Worm (Caenorhabditis elegans) whole organism, L3 larva: Measurements from ENCODE around the gene Y41G9A.5.

Source experiments
- R02D3.7 ChIP-seq: fragments of 150-350 bp; optimal IDR thresholded peaks from 2 replicates; lab custom pipeline; 2014; ENCODE audit warnings: missing biosample characterization, missing genetic modification characterization
- ZK546.5 ChIP-seq: sonication (generic microtip); optimal IDR thresholded peaks from 2 replicates; lab custom pipeline; 2017; ENCODE audit warnings: missing biosample characterization, missing genetic modification characterization
- ama-1 ChIP-seq: fragments of 150-350 bp; optimal IDR thresholded peaks from 2 replicates; lab custom pipeline; 2018
- ceh-16 ChIP-seq: sonication (generic microtip); optimal IDR thresholded peaks from 2 replicates; lab custom pipeline; 2017; ENCODE audit warnings: missing biosample characterization, missing genetic modification characterization
- ceh-9 ChIP-seq: sonication (generic microtip); optimal IDR thresholded peaks from 2 replicates; lab custom pipeline; 2018; ENCODE audit warnings: missing biosample characterization, missing genetic modification characterization
- egl-27 ChIP-seq: sonication (generic microtip); optimal IDR thresholded peaks from 4 replicates; lab custom pipeline; 2017; ENCODE audit warnings: missing biosample characterization, missing genetic modification reagents, missing genetic modification characterization
- egl-5 ChIP-seq: fragments of 150-350 bp; optimal IDR thresholded peaks from 2 replicates; lab custom pipeline; 2017; ENCODE audit warnings: missing biosample characterization, missing genetic modification reagents, missing genetic modification characterization, inconsistent platforms
- elt-1 ChIP-seq: fragments of 150-350 bp; optimal IDR thresholded peaks from 2 replicates; lab custom pipeline; 2014; ENCODE audit warnings: missing biosample characterization, missing genetic modification characterization
- elt-2 ChIP-seq: sonication (generic microtip); optimal IDR thresholded peaks from 2 replicates; lab custom pipeline; 2016; ENCODE audit warnings: missing genetic modification reagents, mild to moderate bottlenecking, missing genetic modification characterization, missing compliant biosample characterization
- eor-1 ChIP-seq, 2 experiments: fragments of 150-350 bp; optimal IDR thresholded peaks; 2 replicates each; lab custom pipeline; 2014 to 2018; ENCODE audit warnings: missing biosample characterization in 2 of 2, missing genetic modification characterization in 2 of 2
- fkh-10 ChIP-seq: sonication (generic microtip); optimal IDR thresholded peaks from 2 replicates; lab custom pipeline; 2017; ENCODE audit warnings: missing biosample characterization, missing genetic modification reagents, missing genetic modification characterization
- fkh-2 ChIP-seq: fragments of 150-350 bp; optimal IDR thresholded peaks from 2 replicates; lab custom pipeline; 2014; ENCODE audit warnings: missing biosample characterization, missing genetic modification reagents, missing genetic modification characterization
- hmg-11 ChIP-seq: sonication (generic microtip); optimal IDR thresholded peaks from 2 replicates; lab custom pipeline; 2016; ENCODE audit warnings: missing genetic modification characterization, missing compliant biosample characterization
- lin-39 ChIP-seq: fragments of 150-350 bp; optimal IDR thresholded peaks from 2 replicates; lab custom pipeline; 2018; ENCODE audit warnings: missing biosample characterization, missing genetic modification reagents, missing genetic modification characterization
- lsy-12 ChIP-seq: sonication (generic microtip); optimal IDR thresholded peaks from 2 replicates; lab custom pipeline; 2016; ENCODE audit warnings: mild to moderate bottlenecking, missing genetic modification characterization, missing compliant biosample characterization
- mdl-1 ChIP-seq: fragments of 150-350 bp; optimal IDR thresholded peaks from 2 replicates; lab custom pipeline; 2014; ENCODE audit warnings: missing biosample characterization, missing genetic modification characterization
- nfya-1 ChIP-seq: sonication (generic microtip); optimal IDR thresholded peaks from 2 replicates; lab custom pipeline; 2017; ENCODE audit warnings: missing genetic modification characterization, mild to moderate bottlenecking, missing compliant biosample characterization, antibody characterized with exemption, moderate library complexity; ENCODE audit not compliant: insufficient read depth
- nhr-23 ChIP-seq: fragments of 150-350 bp; optimal IDR thresholded peaks from 2 replicates; lab custom pipeline; 2014; ENCODE audit warnings: missing biosample characterization, missing genetic modification reagents, missing genetic modification characterization
- nhr-237 ChIP-seq: fragments of 150-350 bp; optimal IDR thresholded peaks from 2 replicates; lab custom pipeline; 2014; ENCODE audit warnings: missing biosample characterization, missing genetic modification characterization
- nhr-25 ChIP-seq: sonication (generic microtip); optimal IDR thresholded peaks from 2 replicates; lab custom pipeline; 2017; ENCODE audit warnings: missing biosample characterization, missing genetic modification characterization
- nhr-28 ChIP-seq: fragments of 150-350 bp; optimal IDR thresholded peaks from 2 replicates; lab custom pipeline; 2014; ENCODE audit warnings: missing biosample characterization, missing genetic modification characterization
- nhr-43 ChIP-seq: sonication (generic microtip); optimal IDR thresholded peaks from 2 replicates; lab custom pipeline; 2016; ENCODE audit warnings: mild to moderate bottlenecking, missing genetic modification characterization, missing compliant biosample characterization; ENCODE audit not compliant: poor library complexity, severe bottlenecking
- nhr-67 ChIP-seq: fragments of 150-350 bp; optimal IDR thresholded peaks from 2 replicates; lab custom pipeline; 2014; ENCODE audit warnings: missing biosample characterization, missing genetic modification characterization
- nhr-77 ChIP-seq: fragments of 150-350 bp; optimal IDR thresholded peaks from 2 replicates; lab custom pipeline; 2014; ENCODE audit warnings: missing biosample characterization, missing genetic modification characterization
- pha-4 ChIP-seq: fragments of 150-350 bp; optimal IDR thresholded peaks from 2 replicates; lab custom pipeline; 2014; ENCODE audit warnings: missing biosample characterization, missing genetic modification reagents, missing genetic modification characterization
- pqm-1 ChIP-seq: fragments of 150-350 bp; optimal IDR thresholded peaks from 2 replicates; lab custom pipeline; 2017; ENCODE audit warnings: missing biosample characterization, missing genetic modification characterization, inconsistent platforms
- sea-2 ChIP-seq: fragments of 150-350 bp; sonication (generic microtip); optimal IDR thresholded peaks from 4 replicates; lab custom pipeline; 2014; ENCODE audit warnings: missing biosample characterization, missing genetic modification reagents, missing genetic modification characterization
- skn-1 ChIP-seq: fragments of 150-350 bp; optimal IDR thresholded peaks from 2 replicates; lab custom pipeline; 2014; ENCODE audit warnings: missing biosample characterization, missing genetic modification characterization
- snpc-4 ChIP-seq: fragments of 150-350 bp; optimal IDR thresholded peaks from 2 replicates; lab custom pipeline; 2014; ENCODE audit warnings: missing biosample characterization, missing genetic modification characterization
- unc-39 ChIP-seq: sonication (generic microtip); optimal IDR thresholded peaks from 4 replicates; lab custom pipeline; 2017; ENCODE audit warnings: missing biosample characterization, missing genetic modification characterization
- unc-62 ChIP-seq: fragments of 150-350 bp; sonication (generic microtip); optimal IDR thresholded peaks from 4 replicates; lab custom pipeline; 2014; ENCODE audit warnings: missing biosample characterization, missing genetic modification reagents, missing genetic modification characterization
- zag-1 ChIP-seq: fragments of 150-350 bp; optimal IDR thresholded peaks from 2 replicates; lab custom pipeline; 2014; ENCODE audit warnings: missing biosample characterization, missing genetic modification characterization

Y41G9A.5 gene

DNA sequence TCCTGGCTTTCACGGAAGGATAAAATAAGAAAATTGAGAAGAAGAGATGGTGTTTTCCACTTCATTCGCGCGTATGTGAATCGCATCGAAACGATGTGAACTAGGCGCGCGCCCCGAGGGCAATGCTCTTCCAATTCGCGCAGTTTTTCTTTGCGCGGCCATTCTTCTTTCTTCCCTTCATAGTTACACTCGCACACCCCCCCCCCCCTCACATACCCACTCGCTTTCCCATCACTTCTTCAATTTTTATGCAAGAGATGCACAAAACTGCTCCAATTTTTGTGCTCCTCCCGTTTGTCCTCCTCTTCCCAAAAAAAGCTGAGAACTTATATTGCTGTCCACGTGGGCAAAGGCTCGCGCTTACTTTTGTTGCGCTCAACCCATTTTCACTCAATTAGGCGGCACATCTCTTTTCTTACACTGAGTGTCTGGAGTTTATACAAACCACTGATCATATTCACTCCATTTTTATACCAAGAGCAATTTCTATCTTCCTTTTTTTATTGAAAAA, 7.1 kb downstream of the Y41G9A.5 start:
- no peak for TF ChIP-seq eor-1 (tag; optimal IDR thresholded peaks at IDR 0.05; lab: Kevin White, UChicago)
- no peak for TF ChIP-seq nhr-28 (tag; lab: Kevin White, UChicago)
- peak; percentile 7 for TF ChIP-seq nfya-1 (tag; lab: Kevin White, UChicago)
- no peak for TF ChIP-seq ama-1 (lab: Kevin White, UChicago)
- TF ChIP-seq pha-4, result no peak
- no peak for TF ChIP-seq fkh-10 (GFP tag; lab: Kevin White, UChicago)

- TF ChIP-seq unc-39 (tag; lab: Kevin White, UChicago) (no peak), fkh-10 (GFP tag; lab: Kevin White, UChicago) (no peak), skn-1 (tag; lab: Kevin White, UChicago) (no peak), zag-1 (no peak), nhr-25 (tag; lab: Kevin White, UChicago) (no peak), fkh-2 (no peak), sea-2 (GFP tag; lab: Kevin White, UChicago) (no peak), nhr-23 (no peak), ceh-16 (tag; lab: Kevin White, UChicago) (no peak), ceh-9 (tag; lab: Kevin White, UChicago) (no peak), nhr-77 (tag; lab: Kevin White, UChicago) (no peak), lsy-12 (tag; lab: Kevin White, UChicago) (no peak), lin-39 (tag; lab: Kevin White, UChicago) (no peak), nhr-28 (tag; lab: Kevin White, UChicago) (no peak), ZK546.5 (tag; lab: Kevin White, UChicago) (no peak), pqm-1 (no peak)
Observed at ce11 chrX:2955628-2956027, 9.2 kb downstream of the Y41G9A.5 start.

DNA sequence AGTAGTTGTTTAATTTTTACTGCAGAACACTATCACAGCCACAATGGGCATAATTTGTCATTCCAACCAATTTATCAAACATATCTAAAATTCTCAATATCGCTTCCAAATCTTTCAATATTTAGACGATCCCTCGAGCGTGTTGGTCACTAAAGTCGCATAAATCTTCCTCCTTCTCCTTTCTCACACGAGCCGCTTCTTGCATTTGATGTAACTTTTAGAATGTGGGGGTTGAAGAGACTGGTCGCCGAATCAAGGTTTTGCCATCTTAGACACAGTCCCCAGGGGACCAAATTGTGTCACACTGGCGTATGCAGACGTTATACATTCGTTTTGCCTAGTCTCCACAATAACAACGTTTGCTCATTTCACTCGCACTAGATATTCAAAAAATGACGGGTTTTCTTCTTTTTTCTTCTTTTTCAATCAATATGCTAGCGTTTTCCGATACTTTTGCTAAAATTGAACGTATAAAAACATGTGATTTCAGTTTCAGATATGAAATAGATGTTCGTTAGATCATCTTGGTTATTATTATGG, 11.0 kb downstream of the Y41G9A.5 start, which contains the start of gene gbb-1:
gbb-1 (plus strand) TSS at position 490 of the 540 bp plus-strand sequence.
- TF ChIP-seq mdl-1, result no peak
- TF ChIP-seq elt-1 (tag; lab: Kevin White, UChicago), result peak; percentile 19

- peak; percentile 78 for TF ChIP-seq snpc-4 (tag; lab: Kevin White, UChicago)
- TF ChIP-seq nhr-67 (tag; lab: Kevin White, UChicago), result no peak
Observed at ce11 chrX:2960703-2961102, 14.2 kb downstream of the Y41G9A.5 start.

DNA sequence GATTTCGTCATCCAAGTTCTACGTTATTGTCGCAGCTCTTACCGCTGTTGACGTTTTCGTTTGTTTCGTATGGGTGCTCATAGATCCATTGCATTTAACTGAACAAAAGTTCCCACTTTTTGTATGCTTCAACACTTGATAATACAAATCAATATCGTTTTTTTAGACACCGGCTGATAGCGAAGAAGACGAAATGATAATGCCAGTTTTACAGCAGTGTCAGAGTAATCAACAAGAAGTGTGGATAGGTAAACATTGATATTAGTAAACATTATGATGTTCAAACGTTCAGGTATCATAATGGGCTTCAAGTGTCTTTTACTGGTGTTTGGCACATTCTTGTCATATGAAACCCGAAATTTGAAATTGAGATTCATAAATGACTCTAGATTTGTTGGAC, 19.8 kb downstream of the Y41G9A.5 start:
- peak; percentile 62 for TF ChIP-seq pha-4
- TF ChIP-seq elt-2 (tag; lab: Kevin White, UChicago), result peak; percentile 72
- TF ChIP-seq R02D3.7 (tag; lab: Kevin White, UChicago), result no peak
- TF ChIP-seq, all 47 proteins: peak for 2

ce11 chrX:2969447-2969989, 23.1 kb downstream of the Y41G9A.5 start:
- peak; percentile 59 for TF ChIP-seq pha-4
- no peak for TF ChIP-seq nhr-237
- TF ChIP-seq skn-1 (tag; lab: Kevin White, UChicago), result no peak
- TF ChIP-seq nhr-25 (tag; lab: Kevin White, UChicago), result peak; percentile 34
- no peak for TF ChIP-seq unc-62
- no peak for TF ChIP-seq elt-1 (tag; lab: Kevin White, UChicago)
- TF ChIP-seq mdl-1, result no peak
- peak; percentile 24 for TF ChIP-seq ama-1 (lab: Kevin White, UChicago)
- peak; percentile 12 for TF ChIP-seq egl-5 (tag; lab: Kevin White, UChicago)
- no peak for TF ChIP-seq egl-27 (tag; lab: Kevin White, UChicago)
- TF ChIP-seq zag-1, result no peak
- TF ChIP-seq lsy-12 (tag; lab: Kevin White, UChicago), result no peak
- TF ChIP-seq R02D3.7 (tag; lab: Kevin White, UChicago), result no peak
- no peak for TF ChIP-seq pqm-1
- no peak for TF ChIP-seq nhr-43 (tag; lab: Kevin White, UChicago)
- TF ChIP-seq snpc-4 (tag; lab: Kevin White, UChicago), result no peak
- TF ChIP-seq hmg-11, result no peak
